Worm (Caenorhabditis elegans) whole organism, mixed stage, embryonic: ENCODE measurements around the gene mfsd-12.

ENCODE experiments used
- M03D4.4 ChIP-seq: sonication (generic microtip); optimal IDR thresholded peaks from 2 replicates; lab custom pipeline; 2017; ENCODE audit warnings: mild to moderate bottlenecking, missing genetic modification characterization, missing compliant biosample characterization
- blmp-1 ChIP-seq: fragments of 150-350 bp; optimal IDR thresholded peaks from 2 replicates; lab custom pipeline; 2014; ENCODE audit warnings: missing biosample characterization, missing genetic modification characterization
- ceh-39 ChIP-seq: fragments of 150-350 bp; optimal IDR thresholded peaks from 2 replicates; lab custom pipeline; 2014; ENCODE audit warnings: missing biosample characterization, missing genetic modification characterization
- ceh-43 ChIP-seq: fragments of 200-800 bp; sonication (Bioruptor generic); optimal IDR thresholded peaks from 2 replicates; lab custom pipeline; 2018; ENCODE audit warnings: mild to moderate bottlenecking, missing genetic modification characterization, moderate library complexity, missing compliant biosample characterization
- ces-1 ChIP-seq: fragments of 150-350 bp; optimal IDR thresholded peaks from 2 replicates; lab custom pipeline; 2014; ENCODE audit warnings: missing biosample characterization, missing genetic modification reagents, missing genetic modification characterization
- cnd-1 ChIP-seq: fragments of 200-800 bp; sonication (Bioruptor generic); optimal IDR thresholded peaks from 2 replicates; lab custom pipeline; 2018; ENCODE audit warnings: mild to moderate bottlenecking, missing genetic modification characterization, missing compliant biosample characterization
- drap-1 ChIP-seq: fragments of 200-800 bp; sonication (Bioruptor generic); optimal IDR thresholded peaks from 3 replicates; lab custom pipeline; 2018; ENCODE audit warnings: mild to moderate bottlenecking, missing genetic modification characterization, missing compliant biosample characterization
- elt-1 ChIP-seq: sonication (generic microtip); optimal IDR thresholded peaks from 2 replicates; lab custom pipeline; 2017; ENCODE audit warnings: missing genetic modification characterization, mild to moderate bottlenecking, missing compliant biosample characterization, antibody characterized with exemption, moderate library complexity, borderline replicate concordance; ENCODE audit not compliant: insufficient read depth
- elt-3 ChIP-seq: fragments of 150-350 bp; optimal IDR thresholded peaks from 2 replicates; lab custom pipeline; 2014; ENCODE audit warnings: missing biosample characterization, missing genetic modification characterization
- flh-1 ChIP-seq: fragments of 200-800 bp; sonication (Bioruptor generic); optimal IDR thresholded peaks from 2 replicates; lab custom pipeline; 2018; ENCODE audit warnings: mild to moderate bottlenecking, missing genetic modification characterization, moderate library complexity, missing compliant biosample characterization
- ham-2 ChIP-seq: fragments of 200-800 bp; sonication (Bioruptor generic); optimal IDR thresholded peaks from 2 replicates; lab custom pipeline; 2018; ENCODE audit warnings: mild to moderate bottlenecking, missing genetic modification characterization, missing compliant biosample characterization
- hlh-1 ChIP-seq: fragments of 150-350 bp; optimal IDR thresholded peaks from 2 replicates; lab custom pipeline; 2014; ENCODE audit warnings: missing biosample characterization, missing genetic modification reagents, missing genetic modification characterization
- lin-13 ChIP-seq: fragments of 150-350 bp; optimal IDR thresholded peaks from 2 replicates; lab custom pipeline; 2014; ENCODE audit warnings: missing biosample characterization, missing genetic modification characterization
- lin-32 ChIP-seq: fragments of 200-800 bp; sonication (Bioruptor generic); optimal IDR thresholded peaks from 2 replicates; lab custom pipeline; 2018; ENCODE audit warnings: mild to moderate bottlenecking, missing genetic modification characterization, missing compliant biosample characterization
- lsy-2 ChIP-seq: fragments of 150-350 bp; optimal IDR thresholded peaks from 2 replicates; lab custom pipeline; 2014; ENCODE audit warnings: missing biosample characterization, missing genetic modification characterization
- mls-2 ChIP-seq: sonication (generic microtip); optimal IDR thresholded peaks from 2 replicates; lab custom pipeline; 2016; ENCODE audit warnings: mild to moderate bottlenecking, missing genetic modification characterization, moderate library complexity, missing compliant biosample characterization
- nhr-2 ChIP-seq: fragments of 150-350 bp; optimal IDR thresholded peaks from 2 replicates; lab custom pipeline; 2014; ENCODE audit warnings: missing biosample characterization, missing genetic modification characterization
- nhr-237 ChIP-seq: fragments of 150-350 bp; optimal IDR thresholded peaks from 2 replicates; lab custom pipeline; 2014; ENCODE audit warnings: missing biosample characterization, missing genetic modification characterization
- nhr-28 ChIP-seq: fragments of 150-350 bp; optimal IDR thresholded peaks from 2 replicates; lab custom pipeline; 2014; ENCODE audit warnings: missing biosample characterization, missing genetic modification characterization
- nhr-76 ChIP-seq: sonication (generic microtip); optimal IDR thresholded peaks from 2 replicates; lab custom pipeline; 2017; ENCODE audit warnings: missing biosample characterization, missing genetic modification characterization
- pha-4 ChIP-seq: fragments of 150-350 bp; optimal IDR thresholded peaks from 2 replicates; lab custom pipeline; 2018; ENCODE audit warnings: missing biosample characterization, missing genetic modification reagents, missing genetic modification characterization
- sem-2 ChIP-seq: fragments of 200-800 bp; sonication (Bioruptor generic); optimal IDR thresholded peaks from 2 replicates; lab custom pipeline; 2018; ENCODE audit warnings: mild to moderate bottlenecking, missing genetic modification characterization, missing compliant biosample characterization
- snpc-4 ChIP-seq: fragments of 150-350 bp; optimal IDR thresholded peaks from 2 replicates; lab custom pipeline; 2014; ENCODE audit warnings: missing biosample characterization, missing genetic modification characterization
- sptf-1 ChIP-seq: sonication (generic microtip); optimal IDR thresholded peaks from 2 replicates; lab custom pipeline; 2017; ENCODE audit warnings: mild to moderate bottlenecking, missing genetic modification characterization, moderate library complexity, missing compliant biosample characterization
- tbx-8 ChIP-seq: fragments of 200-800 bp; sonication (Bioruptor generic); optimal IDR thresholded peaks from 2 replicates; lab custom pipeline; 2018; ENCODE audit warnings: mild to moderate bottlenecking, missing genetic modification characterization, moderate library complexity, missing compliant biosample characterization
- unc-120 ChIP-seq: sonication (generic microtip); optimal IDR thresholded peaks from 2 replicates; lab custom pipeline; 2017; ENCODE audit warnings: missing genetic modification characterization, missing compliant biosample characterization; ENCODE audit not compliant: poor library complexity, severe bottlenecking
- unc-39 ChIP-seq: fragments of 150-350 bp; optimal IDR thresholded peaks from 2 replicates; lab custom pipeline; 2014; ENCODE audit warnings: missing biosample characterization, missing genetic modification characterization
- unc-62 ChIP-seq: fragments of 150-350 bp; optimal IDR thresholded peaks from 2 replicates; lab custom pipeline; 2014; ENCODE audit warnings: missing biosample characterization, missing genetic modification reagents, missing genetic modification characterization
- zip-8 ChIP-seq: fragments of 150-350 bp; optimal IDR thresholded peaks from 2 replicates; lab custom pipeline; 2014; ENCODE audit warnings: missing biosample characterization, missing genetic modification characterization
- ztf-11 ChIP-seq: fragments of 150-350 bp; optimal IDR thresholded peaks from 2 replicates; lab custom pipeline; 2014; ENCODE audit warnings: missing biosample characterization, missing genetic modification characterization

Gene mfsd-12

ce11 chrX:4667788-4668187 lies at the start of gene mfsd-12:
Gene mfsd-12 (plus strand): TSS chrX:4668088.
- TF ChIP-seq blmp-1 (tag; lab: Kevin White, UChicago) = no peak

- TF ChIP-seq nhr-76 (tag; lab: Kevin White, UChicago) = no peak
- peak; percentile 3 for TF ChIP-seq ceh-39
- TF ChIP-seq, all 35 proteins: peak for 1
These were observed 48.3 kb upstream of the mfsd-12 start, which contains the start of gene pqn-65 for ce11 chrX:4619582-4619981. Gene pqn-65 (minus strand): TSS chrX:4619635.

- TF ChIP-seq ceh-43 (GFP tag; lab: Kevin White, UChicago) = no peak
- peak; percentile 53 for TF ChIP-seq mls-2 (tag; lab: Kevin White, UChicago)
- no peak for TF ChIP-seq unc-120 (tag; lab: Kevin White, UChicago)
- no peak for TF ChIP-seq M03D4.4 (tag; lab: Kevin White, UChicago)
- TF ChIP-seq cnd-1 = peak; percentile 23
- TF ChIP-seq lsy-2 = no peak
- no peak for TF ChIP-seq blmp-1 (tag; lab: Kevin White, UChicago)
- no peak for TF ChIP-seq elt-3 (tag; lab: Kevin White, UChicago)
- no peak for TF ChIP-seq unc-39 (tag; lab: Kevin White, UChicago)
- no peak for TF ChIP-seq lin-13 (tag; lab: Kevin White, UChicago)
- TF ChIP-seq snpc-4 (tag; lab: Kevin White, UChicago) = no peak
- TF ChIP-seq nhr-2 (tag; lab: Kevin White, UChicago) = no peak
- TF ChIP-seq ceh-39 = no peak
- no peak for TF ChIP-seq drap-1 (GFP tag; lab: Kevin White, UChicago)
- no peak for TF ChIP-seq nhr-237 (tag; lab: Kevin White, UChicago)
- TF ChIP-seq lin-32 = no peak
- TF ChIP-seq flh-1 = no peak
- no peak for TF ChIP-seq ztf-11 (tag; lab: Kevin White, UChicago)
- TF ChIP-seq hlh-1 = no peak
- no peak for TF ChIP-seq elt-1 (tag; lab: Kevin White, UChicago)
- no peak for TF ChIP-seq sem-2 (GFP tag; lab: Kevin White, UChicago)
- peak; percentile 84 for TF ChIP-seq ces-1 (GFP tag; lab: Kevin White, UChicago)
- no peak for TF ChIP-seq ham-2 (GFP tag; lab: Kevin White, UChicago)
- TF ChIP-seq zip-8 (tag; lab: Kevin White, UChicago) = no peak
- TF ChIP-seq tbx-8 (GFP tag; lab: Kevin White, UChicago) = no peak
- TF ChIP-seq sptf-1 (tag; lab: Kevin White, UChicago) = peak; percentile 33
These were observed 47.9 kb upstream of the mfsd-12 start for ce11 chrX:4620019-4620418.

ce11 chrX:4622024-4622423 lies 45.9 kb upstream of the mfsd-12 start, which contains the start of gene C46C11.3:
Gene C46C11.3 (plus strand): TSS chrX:4622324.
- TF ChIP-seq cnd-1 (no peak), pha-4 (no peak)

ce11 chrX:4623707-4624106 lies 44.2 kb upstream of the mfsd-12 start:
- TF ChIP-seq ces-1 (GFP tag; lab: Kevin White, UChicago) (peak; percentile 70), nhr-237 (tag; lab: Kevin White, UChicago) (no peak), sptf-1 (tag; lab: Kevin White, UChicago) (no peak)

ce11 chrX:4625080-4625479 lies 42.8 kb upstream of the mfsd-12 start:
- TF ChIP-seq nhr-2 (tag; lab: Kevin White, UChicago) (no peak), sem-2 (GFP tag; lab: Kevin White, UChicago) (no peak), hlh-1 (no peak), ztf-11 (tag; lab: Kevin White, UChicago) (no peak), nhr-28 (no peak), sptf-1 (tag; lab: Kevin White, UChicago) (no peak), drap-1 (GFP tag; lab: Kevin White, UChicago) (no peak), ham-2 (GFP tag; lab: Kevin White, UChicago) (no peak), flh-1 (no peak), blmp-1 (tag; lab: Kevin White, UChicago) (no peak), unc-62 (GFP tag; lab: Kevin White, UChicago) (no peak), elt-1 (tag; lab: Kevin White, UChicago) (no peak), lin-13 (tag; lab: Kevin White, UChicago) (no peak), zip-8 (tag; lab: Kevin White, UChicago) (no peak), M03D4.4 (tag; lab: Kevin White, UChicago) (no peak)
